Fruit fly (Drosophila melanogaster) whole organism, embryonic: ENCODE results near the gene CG13297.

ENCODE experiments used
- Abd-B ChIP-seq: fragments of 200-800 bp; sonication (Bioruptor generic); optimal IDR thresholded peaks from 2 replicates; lab custom pipeline; 2018; ENCODE audit warnings: missing biosample characterization, mild to moderate bottlenecking, missing genetic modification characterization, moderate library complexity
- Ada2b ChIP-seq: fragments of 200-800 bp; sonication (Bioruptor generic); IDR thresholded peaks from 2 replicates; pipeline ENCODE4 v1.3.6; 2022; ENCODE audit warnings: missing biosample characterization, missing genetic modification characterization
- B-H2 ChIP-seq: fragments of 200-800 bp; sonication (Bioruptor generic); optimal IDR thresholded peaks from 2 replicates; lab custom pipeline; 2018; ENCODE audit warnings: missing biosample characterization, mild to moderate bottlenecking, missing genetic modification characterization
- Blimp-1 ChIP-seq: fragments of 200-800 bp; sonication (Bioruptor generic); optimal IDR thresholded peaks from 3 replicates; lab custom pipeline; 2018; ENCODE audit warnings: missing biosample characterization, missing genetic modification characterization, mild to moderate bottlenecking, moderate library complexity, missing genetic modification reagents
- CG10959 ChIP-seq: fragments of 200-800 bp; sonication (Bioruptor generic); IDR thresholded peaks from 2 replicates; pipeline ENCODE4 v1.3.6; 2022; ENCODE audit warnings: missing biosample characterization, missing genetic modification characterization
- CG11093 ChIP-seq: fragments of 200-800 bp; sonication (Bioruptor generic); IDR thresholded peaks from 3 replicates; pipeline ENCODE4 v1.3.6; 2022; ENCODE audit warnings: missing biosample characterization, missing genetic modification characterization
- CG12071 ChIP-seq: fragments of 200-800 bp; sonication (Bioruptor generic); optimal IDR thresholded peaks from 3 replicates; lab custom pipeline; 2018; ENCODE audit warnings: missing biosample characterization, mild to moderate bottlenecking, missing genetic modification characterization
- CG14441 ChIP-seq: fragments of 200-800 bp; sonication (Bioruptor generic); IDR thresholded peaks from 2 replicates; pipeline ENCODE4 v1.3.6; 2022; ENCODE audit warnings: missing biosample characterization, missing genetic modification characterization
- CG17328 ChIP-seq: fragments of 200-800 bp; sonication (Bioruptor generic); IDR thresholded peaks from 2 replicates; pipeline ENCODE4 v1.3.6; 2022; ENCODE audit warnings: missing biosample characterization, missing genetic modification characterization
- CG1832 ChIP-seq: fragments of 200-800 bp; sonication (Bioruptor generic); optimal IDR thresholded peaks from 2 replicates; lab custom pipeline; 2017; ENCODE audit warnings: missing biosample characterization, mild to moderate bottlenecking, missing genetic modification characterization, inconsistent platforms
- CG2116 ChIP-seq: fragments of 200-800 bp; sonication (Bioruptor generic); optimal IDR thresholded peaks from 3 replicates; lab custom pipeline; 2018; ENCODE audit warnings: missing biosample characterization, mild to moderate bottlenecking, missing genetic modification characterization
- CG2199 ChIP-seq: fragments of 200-800 bp; sonication (Bioruptor generic); IDR thresholded peaks from 3 replicates; pipeline ENCODE4 v1.3.6; 2022; ENCODE audit warnings: missing biosample characterization, missing genetic modification characterization
- CG2712 ChIP-seq: fragments of 200-800 bp; optimal IDR thresholded peaks from 3 replicates; lab custom pipeline; 2019; ENCODE audit warnings: missing biosample characterization, mild to moderate bottlenecking, missing genetic modification characterization, moderate library complexity
- CG2889 ChIP-seq: fragments of 200-800 bp; sonication (Bioruptor generic); IDR thresholded peaks from 3 replicates; pipeline ENCODE4 v1.3.6; 2022; ENCODE audit warnings: missing biosample characterization, missing genetic modification characterization
- CG3065 ChIP-seq: fragments of 200-800 bp; sonication (Bioruptor generic); optimal IDR thresholded peaks from 2 replicates; lab custom pipeline; 2016; ENCODE audit warnings: missing biosample characterization, missing genetic modification characterization
- CG32532 ChIP-seq: fragments of 200-800 bp; sonication (Bioruptor generic); IDR thresholded peaks from 2 replicates; pipeline ENCODE4 v1.3.6; 2022; ENCODE audit warnings: missing biosample characterization, missing genetic modification characterization
- CG33557 ChIP-seq: fragments of 200-800 bp; sonication (Bioruptor generic); optimal IDR thresholded peaks from 2 replicates; lab custom pipeline; 2019; ENCODE audit warnings: missing biosample characterization, mild to moderate bottlenecking, missing genetic modification characterization, moderate library complexity
- CG34224 ChIP-seq: fragments of 200-800 bp; sonication (Bioruptor generic); IDR thresholded peaks from 3 replicates; pipeline ENCODE4 v1.3.6; 2022; ENCODE audit warnings: missing biosample characterization, missing genetic modification characterization; ENCODE audit not compliant: partially characterized antibody
- CG4730 ChIP-seq: fragments of 200-800 bp; sonication (Bioruptor generic); IDR thresholded peaks from 2 replicates; pipeline ENCODE4 v1.3.6; 2022; ENCODE audit warnings: missing biosample characterization, missing genetic modification characterization
- CG4854 ChIP-seq: fragments of 200-800 bp; sonication (Bioruptor generic); optimal IDR thresholded peaks from 2 replicates; lab custom pipeline; 2016; ENCODE audit warnings: missing biosample characterization, missing genetic modification characterization, inconsistent platforms
- CG6791 ChIP-seq: fragments of 200-800 bp; sonication (Bioruptor generic); IDR thresholded peaks from 3 replicates; pipeline ENCODE4 v1.3.6; 2022; ENCODE audit warnings: missing biosample characterization, missing genetic modification characterization; ENCODE audit not compliant: partially characterized antibody
- CG8089 ChIP-seq: fragments of 200-800 bp; sonication (Bioruptor generic); optimal IDR thresholded peaks from 3 replicates; lab custom pipeline; 2016; ENCODE audit warnings: missing biosample characterization, missing genetic modification characterization
- CG8765 ChIP-seq: fragments of 200-800 bp; sonication (Bioruptor generic); IDR thresholded peaks from 2 replicates; pipeline ENCODE4 v1.3.6; 2022; ENCODE audit warnings: missing biosample characterization, missing genetic modification characterization
- CG9437 ChIP-seq: fragments of 200-800 bp; sonication (Bioruptor generic); optimal IDR thresholded peaks from 2 replicates; lab custom pipeline; 2018; ENCODE audit warnings: missing biosample characterization, mild to moderate bottlenecking, missing genetic modification characterization
- Dad ChIP-seq: fragments of 200-800 bp; sonication (Bioruptor generic); optimal IDR thresholded peaks from 3 replicates; lab custom pipeline; 2016; ENCODE audit warnings: missing biosample characterization, missing genetic modification characterization
- Dbx ChIP-seq: fragments of 200-800 bp; sonication (Bioruptor generic); IDR thresholded peaks from 3 replicates; pipeline ENCODE4 v1.3.6; 2022; ENCODE audit warnings: missing biosample characterization, missing genetic modification characterization
- HLH4C ChIP-seq: fragments of 200-800 bp; sonication (Bioruptor generic); IDR thresholded peaks from 3 replicates; pipeline ENCODE4 v1.3.6; 2022; ENCODE audit warnings: missing biosample characterization, missing genetic modification characterization; ENCODE audit not compliant: partially characterized antibody
- HmgZ ChIP-seq: fragments of 200-800 bp; sonication (Bioruptor generic); optimal IDR thresholded peaks from 2 replicates; lab custom pipeline; 2018; ENCODE audit warnings: missing biosample characterization, mild to moderate bottlenecking, missing genetic modification characterization
- Hmr ChIP-seq: fragments of 200-800 bp; sonication (Bioruptor generic); optimal IDR thresholded peaks from 3 replicates; lab custom pipeline; 2017; ENCODE audit warnings: mild to moderate bottlenecking, missing biosample characterization, missing genetic modification reagents, missing genetic modification characterization
- Hsf ChIP-seq: fragments of 200-800 bp; sonication (Bioruptor generic); optimal IDR thresholded peaks from 3 replicates; lab custom pipeline; 2016; ENCODE audit warnings: missing biosample characterization, missing genetic modification characterization
- MTF-1 ChIP-seq: fragments of 200-800 bp; sonication (Bioruptor generic); optimal IDR thresholded peaks from 2 replicates; lab custom pipeline; 2018; ENCODE audit warnings: missing biosample characterization, mild to moderate bottlenecking, missing genetic modification characterization, borderline replicate concordance
- NFAT ChIP-seq: fragments of 200-800 bp; sonication (Bioruptor generic); IDR thresholded peaks from 2 replicates; pipeline ENCODE4 v1.3.6; 2022; ENCODE audit warnings: missing biosample characterization, missing genetic modification characterization
- ash1 ChIP-seq: fragments of 200-800 bp; sonication (Bioruptor generic); optimal IDR thresholded peaks from 2 replicates; lab custom pipeline; 2018; ENCODE audit warnings: missing biosample characterization, mild to moderate bottlenecking, missing genetic modification characterization
- chinmo ChIP-seq: fragments of 200-800 bp; sonication (Bioruptor generic); IDR thresholded peaks from 4 replicates; pipeline ENCODE4 v1.3.6; 2022; ENCODE audit warnings: missing biosample characterization, missing genetic modification characterization; ENCODE audit not compliant: partially characterized antibody
- fd64A ChIP-seq: fragments of 200-800 bp; sonication (Bioruptor generic); optimal IDR thresholded peaks from 3 replicates; lab custom pipeline; 2018; ENCODE audit warnings: missing biosample characterization, mild to moderate bottlenecking, missing genetic modification characterization
- h ChIP-seq: fragments of >200 bp; optimal IDR thresholded peaks from 2 replicates; lab custom pipeline; 2017
- nau ChIP-seq: fragments of 200-800 bp; sonication (Bioruptor generic); optimal IDR thresholded peaks from 3 replicates; lab custom pipeline; 2017; ENCODE audit warnings: missing biosample characterization, mild to moderate bottlenecking, missing genetic modification characterization, missing genetic modification reagents
- nmo ChIP-seq: fragments of 200-800 bp; sonication (Bioruptor generic); optimal IDR thresholded peaks from 2 replicates; lab custom pipeline; 2018; ENCODE audit warnings: missing biosample characterization, mild to moderate bottlenecking, missing genetic modification characterization, moderate library complexity
- p53 ChIP-seq: fragments of 200-800 bp; sonication (Bioruptor generic); optimal IDR thresholded peaks from 2 replicates; lab custom pipeline; 2016; ENCODE audit warnings: missing biosample characterization, missing genetic modification characterization
- phol ChIP-seq: fragments of 200-800 bp; sonication (Bioruptor generic); optimal IDR thresholded peaks from 3 replicates; lab custom pipeline; 2018; ENCODE audit warnings: missing biosample characterization, mild to moderate bottlenecking, missing genetic modification characterization, moderate library complexity
- repo ChIP-seq: fragments of 200-800 bp; sonication (Bioruptor generic); optimal IDR thresholded peaks from 2 replicates; lab custom pipeline; 2016; ENCODE audit warnings: missing biosample characterization, missing genetic modification characterization
- row ChIP-seq: fragments of 200-800 bp; sonication (Bioruptor generic); IDR thresholded peaks from 3 replicates; pipeline ENCODE4 v1.3.6; 2022; ENCODE audit warnings: missing biosample characterization, missing genetic modification characterization
- schlank ChIP-seq: fragments of 200-800 bp; sonication (Bioruptor generic); optimal IDR thresholded peaks from 2 replicates; lab custom pipeline; 2018; ENCODE audit warnings: missing biosample characterization, mild to moderate bottlenecking, missing genetic modification characterization
- sim ChIP-seq: fragments of 200-800 bp; sonication (Bioruptor generic); IDR thresholded peaks from 2 replicates; pipeline ENCODE4 v1.3.6; 2022; ENCODE audit warnings: missing biosample characterization, missing genetic modification characterization
- stwl ChIP-seq: fragments of 200-800 bp; sonication (Bioruptor generic); optimal IDR thresholded peaks from 3 replicates; lab custom pipeline; 2018; ENCODE audit warnings: missing biosample characterization, mild to moderate bottlenecking, missing genetic modification characterization, moderate library complexity
- tio ChIP-seq: fragments of 200-800 bp; sonication (Bioruptor generic); optimal IDR thresholded peaks from 2 replicates; lab custom pipeline; 2017; ENCODE audit warnings: missing biosample characterization, missing genetic modification characterization, inconsistent platforms
- tll ChIP-seq, 2 experiments: fragments of 200-800 bp in 1 of 2; fragments of >200 bp in 1 of 2; sonication (Bioruptor generic) in 1 of 2; optimal IDR thresholded peaks; 2 replicates each; lab custom pipeline; 2017 to 2019; ENCODE audit warnings: missing biosample characterization in 2 of 2, missing genetic modification characterization in 2 of 2, mild to moderate bottlenecking in 1 of 2, moderate library complexity in 1 of 2
- tna ChIP-seq: fragments of 200-800 bp; sonication (Bioruptor generic); IDR thresholded peaks from 2 replicates; pipeline ENCODE4 v1.3.6; 2022; ENCODE audit warnings: missing biosample characterization, missing genetic modification characterization; ENCODE audit not compliant: partially characterized antibody
- toy ChIP-seq: fragments of 200-800 bp; sonication (Bioruptor generic); IDR thresholded peaks from 2 replicates; pipeline ENCODE4 v1.3.6; 2022; ENCODE audit warnings: missing biosample characterization, missing genetic modification characterization
- trh ChIP-seq: fragments of 200-800 bp; sonication (Bioruptor generic); optimal IDR thresholded peaks from 2 replicates; lab custom pipeline; 2016; ENCODE audit warnings: missing biosample characterization, missing genetic modification characterization
- vvl ChIP-seq: fragments of 200-800 bp; sonication (Bioruptor generic); IDR thresholded peaks from 2 replicates; pipeline ENCODE4 v1.3.6; 2022; ENCODE audit warnings: missing biosample characterization, missing genetic modification characterization

Gene CG13297

DNA sequence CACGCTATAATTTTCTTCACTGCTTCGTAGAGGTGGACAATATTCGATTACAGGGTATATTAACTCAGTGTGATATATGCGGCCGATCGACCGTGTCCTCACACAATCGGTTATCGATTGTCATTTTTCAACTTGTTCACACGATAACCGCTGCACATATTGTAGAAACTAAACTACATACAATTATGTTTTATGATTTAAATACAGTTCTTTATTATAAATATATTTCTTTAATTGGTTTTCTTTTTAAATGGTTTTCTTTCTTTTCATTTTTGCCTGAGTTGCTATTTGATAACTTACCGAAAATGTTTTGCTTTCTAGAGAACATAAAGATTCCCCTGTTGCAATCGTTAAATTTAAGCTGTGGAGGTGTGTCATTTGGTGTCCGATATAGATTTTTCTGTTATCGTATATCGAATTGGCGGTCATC lies 16.7 kb upstream of the CG13297 start, which contains the start of the genes fmt and CG7376 (continued):
- TF ChIP-seq tll (GFP tag; optimal IDR thresholded peaks at IDR 0.05; lab: Kevin White, UChicago) (no peak), NFAT (GFP tag; lab: Robert Waterston, UW) (no peak), Hsf (peak; percentile 20), schlank (no peak), CG8765 (GFP tag; lab: Robert Waterston, UW) (no peak), trh (GFP tag; lab: Kevin White, UChicago) (no peak), tio (GFP tag; lab: Kevin White, UChicago) (no peak), CG17328 (no peak), CG33557 (GFP tag; lab: Kevin White, UChicago) (no peak), chinmo (peak; percentile 75; the same call in 2 of the 4 replicates), CG10959 (GFP tag; lab: Robert Waterston, UW) (no peak), CG2712 (tag; lab: Kevin White, UChicago) (no peak), phol (tag; lab: Kevin White, UChicago) (peak; percentile 68), row (GFP tag; lab: Robert Waterston, UW) (peak; percentile 89), Hmr (GFP tag; lab: Kevin White, UChicago) (no peak), p53 (GFP tag; lab: Kevin White, UChicago) (no peak), CG9437 (peak; percentile 4), MTF-1 (GFP tag; lab: Kevin White, UChicago) (no peak), vvl (GFP tag; lab: Robert Waterston, UW) (no peak), CG11093 (GFP tag; lab: Robert Waterston, UW) (no peak), CG2116 (GFP tag; lab: Kevin White, UChicago) (peak; percentile 93), HLH4C (GFP tag; lab: Robert Waterston, UW) (peak; percentile 95), CG32532 (GFP tag; lab: Robert Waterston, UW) (no peak; the same call in 1 of the 2 replicates), sim (GFP tag; lab: Robert Waterston, UW) (no peak), fd64A (GFP tag; lab: Kevin White, UChicago) (no peak), nmo (peak; percentile 80), h (lab: Kevin White, UChicago) (no peak), B-H2 (GFP tag; lab: Kevin White, UChicago) (peak; percentile 43), stwl (tag; lab: Kevin White, UChicago) (peak; percentile 86), Dbx (GFP tag; lab: Robert Waterston, UW) (no peak; the same call in 2 of the 3 replicates), CG2889 (no peak), CG3065 (no peak), Blimp-1 (no peak), CG4730 (GFP tag; lab: Robert Waterston, UW) (no peak), CG4854 (GFP tag; lab: Kevin White, UChicago) (no peak), ash1 (GFP tag; lab: Kevin White, UChicago) (no peak), HmgZ (peak; percentile 23), CG8089 (GFP tag; lab: Kevin White, UChicago) (no peak), Dad (GFP tag; lab: Kevin White, UChicago) (no peak), toy (no peak), CG6791 (GFP tag; lab: Robert Waterston, UW) (peak; percentile 80), tna (peak; percentile 84), CG2199 (no peak), repo (no peak), Abd-B (GFP tag; lab: Kevin White, UChicago) (no peak), CG12071 (GFP tag; lab: Kevin White, UChicago) (no peak), CG14441 (GFP tag; lab: Robert Waterston, UW) (no peak), CG34224 (peak; percentile 69; the same call in 2 of the 3 replicates), nau (no peak), CG1832 (no peak), Ada2b (no peak)
